Worm (Caenorhabditis elegans): ENCODE measurements around the gene K07F5.17.
"Not testable (repeated sequence)": the region's sequence is repeated elsewhere in the genome, so short reads cannot be mapped to it uniquely, and the experiment has no call there.

DNA sequence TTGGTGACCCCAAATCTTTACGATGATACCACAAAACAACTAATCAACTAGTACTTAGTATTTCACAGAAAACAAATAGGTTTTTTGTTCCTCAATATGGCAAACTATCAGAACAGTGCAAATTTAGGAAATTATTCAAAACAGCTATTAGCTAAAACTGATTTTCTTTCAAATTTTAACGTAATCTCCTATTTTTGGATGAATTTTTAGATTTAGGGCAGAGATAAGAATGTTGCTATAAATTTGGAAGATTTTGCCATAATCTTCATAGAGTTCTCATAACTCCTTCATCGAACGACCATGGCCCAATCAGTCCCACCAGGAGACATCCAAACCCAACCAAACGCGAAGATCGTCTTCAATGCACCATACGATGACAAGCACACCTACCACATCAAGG, 4.8 kb upstream of the K07F5.17 start, which contains the start of gene msp-10:
- not testable (repeated sequence) for TF ChIP-seq him-1, dao-5, W03F9.2 (tag; optimal IDR thresholded peaks at IDR 0.05)
